Fruit fly (Drosophila melanogaster): ENCODE results near the gene dco.

DNA sequence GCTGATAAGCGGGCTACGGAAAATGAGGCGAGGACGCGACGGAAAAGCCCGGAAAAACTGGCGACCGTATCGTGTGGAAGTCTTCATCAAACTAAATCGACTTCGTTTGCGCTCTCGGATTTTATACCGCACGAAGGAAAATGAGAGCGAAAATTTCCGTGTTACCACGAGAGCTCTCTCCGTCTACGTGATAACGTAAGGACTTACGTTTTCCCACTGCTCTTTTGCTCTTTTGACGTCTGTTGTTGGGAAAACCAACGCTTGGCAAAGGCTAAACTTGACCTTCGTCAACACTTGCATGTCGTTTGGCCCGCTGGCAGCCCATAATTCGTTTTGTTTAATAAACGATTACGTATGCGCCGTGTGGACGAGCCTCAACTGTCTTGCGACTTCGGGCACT lies 36.2 kb upstream of the dco start, which contains the start of gene CG11317:
- no peak for TF ChIP-seq exex (tag; optimal IDR thresholded peaks at IDR 0.05)
- no peak for TF ChIP-seq Rx (GFP tag; IDR thresholded peaks at IDR 0.05)
